ENCODE assay signal across 2 fruit fly cellular contexts in genomic region chr3R:8792463-8793175, dm6.
TF ChIP-seq lines count a peak whose summit lies in the region.

No protein-coding gene starts in this region.

TF ChIP-seq in whole organism, embryonic, 481 proteins besides CTCF, POLR2A, EP300 and RAD21 (continued from another document):
- TF ChIP-seq CG4424 (GFP tag; optimal IDR thresholded peaks at IDR 0.05; lab: Kevin White, UChicago) (no peak), bsh (GFP tag; optimal IDR thresholded peaks at IDR 0.05; lab: Kevin White, UChicago) (peak in 1 of 2 experiments; percentile 84), Opbp (GFP tag; IDR thresholded peaks at IDR 0.05; lab: Robert Waterston, UW; ENCODE audit: partially characterized antibody) (0 out of 3 replicates have a peak, but pooled peaks have one; percentile 49), Jarid2 (GFP tag; optimal IDR thresholded peaks at IDR 0.05; lab: Kevin White, UChicago) (peak; percentile 62), Optix (GFP tag; IDR thresholded peaks at IDR 0.05; lab: Robert Waterston, UW) (no peak), ems (GFP tag; optimal IDR thresholded peaks at IDR 0.05; lab: Kevin White, UChicago) (no peak), CG3281 (GFP tag; optimal IDR thresholded peaks at IDR 0.05; lab: Kevin White, UChicago) (no peak), ci (GFP tag; IDR thresholded peaks at IDR 0.05; lab: Robert Waterston, UW) (0 out of 3 replicates have a peak, but pooled peaks have one; percentile 24), Trl (optimal IDR thresholded peaks at IDR 0.05; lab: Kevin White, UChicago) (peak; percentile 27 to 80), Trl (GFP tag; optimal IDR thresholded peaks at IDR 0.05; lab: Kevin White, UChicago) (no peak), CG15479 (GFP tag; optimal IDR thresholded peaks at IDR 0.05; lab: Kevin White, UChicago) (peak; percentile 37), Camta (GFP tag; optimal IDR thresholded peaks at IDR 0.05; lab: Kevin White, UChicago) (no peak), Med (GFP tag; lab: Kevin White, UChicago) (peak; percentile 62), unpg (GFP tag; optimal IDR thresholded peaks at IDR 0.05; lab: Kevin White, UChicago) (no peak), Dll (GFP tag; IDR thresholded peaks at IDR 0.05; lab: Robert Waterston, UW; ENCODE audit: partially characterized antibody) (0 out of 4 replicates have a peak, but pooled peaks have one; percentile 27)

TF ChIP-seq in whole organism, prepupa, 60 proteins besides CTCF, POLR2A, EP300 and RAD21 (continued from another document):
- peak; percentile 73; the same call in 2 of the 3 replicates for TF ChIP-seq eg (GFP tag; IDR thresholded peaks at IDR 0.05; lab: Robert Waterston, UW)
- TF ChIP-seq dac (GFP tag; optimal IDR thresholded peaks at IDR 0.05; lab: Kevin White, UChicago), result peak; percentile 9
- TF ChIP-seq CG3919 (GFP tag; optimal IDR thresholded peaks at IDR 0.05; lab: Kevin White, UChicago), result peak; percentile 71
- TF ChIP-seq CG8319 (GFP tag; optimal IDR thresholded peaks at IDR 0.05; lab: Kevin White, UChicago), result no peak
- peak; percentile 80 for TF ChIP-seq CG8119 (GFP tag; IDR thresholded peaks at IDR 0.05; lab: Robert Waterston, UW)
- peak; percentile 86 for TF ChIP-seq CG6808 (GFP tag; optimal IDR thresholded peaks at IDR 0.05; lab: Kevin White, UChicago)
- TF ChIP-seq lz (GFP tag; optimal IDR thresholded peaks at IDR 0.05; lab: Kevin White, UChicago), result no peak
- TF ChIP-seq cyc (GFP tag; optimal IDR thresholded peaks at IDR 0.05; lab: Kevin White, UChicago), result no peak
- no peak for TF ChIP-seq CG8632 (GFP tag; optimal IDR thresholded peaks at IDR 0.05; lab: Kevin White, UChicago)
- peak; percentile 71 for TF ChIP-seq CG15336 (GFP tag; IDR thresholded peaks at IDR 0.05; lab: Robert Waterston, UW)
- TF ChIP-seq dsx (GFP tag; optimal IDR thresholded peaks at IDR 0.05; lab: Kevin White, UChicago; ENCODE audit: poor library complexity, severe bottlenecking), result peak; percentile 60
- no peak for TF ChIP-seq CG10631 (GFP tag; optimal IDR thresholded peaks at IDR 0.05; lab: Kevin White, UChicago)
- peak; percentile 37 for TF ChIP-seq CG32006 (GFP tag; optimal IDR thresholded peaks at IDR 0.05; lab: Kevin White, UChicago)
- peak; percentile 27 for TF ChIP-seq CG10669 (GFP tag; optimal IDR thresholded peaks at IDR 0.05; lab: Kevin White, UChicago)
- no peak for TF ChIP-seq Sox14 (GFP tag; optimal IDR thresholded peaks at IDR 0.05; lab: Kevin White, UChicago)
- peak; percentile 81 for TF ChIP-seq CG9139 (GFP tag; optimal IDR thresholded peaks at IDR 0.05; lab: Kevin White, UChicago)
- peak; percentile 43 for TF ChIP-seq CG3032 (tag; optimal IDR thresholded peaks at IDR 0.05; lab: Kevin White, UChicago)
- no peak for TF ChIP-seq Met (GFP tag; optimal IDR thresholded peaks at IDR 0.05; lab: Kevin White, UChicago)
- TF ChIP-seq pdm3 (GFP tag; optimal IDR thresholded peaks at IDR 0.05; lab: Kevin White, UChicago), result peak; percentile 31
- no peak for TF ChIP-seq Hr38 (GFP tag; optimal IDR thresholded peaks at IDR 0.05; lab: Kevin White, UChicago)
- TF ChIP-seq CG34406 (GFP tag; optimal IDR thresholded peaks at IDR 0.05; lab: Kevin White, UChicago), result no peak
- TF ChIP-seq Gug (GFP tag; IDR thresholded peaks at IDR 0.05; lab: Robert Waterston, UW), result no peak
- no peak for TF ChIP-seq Ets21C (GFP tag; optimal IDR thresholded peaks at IDR 0.05; lab: Kevin White, UChicago)
- TF ChIP-seq CG6854 (GFP tag; optimal IDR thresholded peaks at IDR 0.05; lab: Kevin White, UChicago), result peak; percentile 82
- peak; percentile 71; the same call in 2 of the 3 replicates for TF ChIP-seq CG6163 (GFP tag; IDR thresholded peaks at IDR 0.05; lab: Robert Waterston, UW)
- TF ChIP-seq Eip75B (GFP tag; optimal IDR thresholded peaks at IDR 0.05; lab: Kevin White, UChicago), result peak; percentile 14
- no peak for TF ChIP-seq OdsH (GFP tag; optimal IDR thresholded peaks at IDR 0.05; lab: Kevin White, UChicago)
- TF ChIP-seq fd85E (GFP tag; optimal IDR thresholded peaks at IDR 0.05; lab: Kevin White, UChicago), result no peak
- no peak for TF ChIP-seq CG11902 (GFP tag; optimal IDR thresholded peaks at IDR 0.05; lab: Kevin White, UChicago)
- TF ChIP-seq vri (GFP tag; optimal IDR thresholded peaks at IDR 0.05; lab: Kevin White, UChicago), result no peak
- no peak for TF ChIP-seq CG11762 (GFP tag; optimal IDR thresholded peaks at IDR 0.05; lab: Kevin White, UChicago; ENCODE audit: insufficient read depth)
- TF ChIP-seq CG4318 (GFP tag; optimal IDR thresholded peaks at IDR 0.05; lab: Kevin White, UChicago), result no peak
- TF ChIP-seq CG7368 (GFP tag; optimal IDR thresholded peaks at IDR 0.05; lab: Kevin White, UChicago), result no peak
- peak; percentile 65 for TF ChIP-seq spab (GFP tag; optimal IDR thresholded peaks at IDR 0.05; lab: Kevin White, UChicago)
- peak; percentile 70 for TF ChIP-seq Eip78C (GFP tag; lab: Kevin White, UChicago)
- no peak for TF ChIP-seq Eip93F (GFP tag; optimal IDR thresholded peaks at IDR 0.05; lab: Kevin White, UChicago)
TF ChIP-seq in whole organism, prepupa: peak in this region for 27.
